Fruit fly (Drosophila melanogaster) whole organism, embryonic: Measurements from ENCODE around the gene NFAT.

Experiments
- B-H2 ChIP-seq: fragments of 200-800 bp; sonication (Bioruptor generic); optimal IDR thresholded peaks from 2 replicates; lab custom pipeline; 2018; ENCODE audit warnings: missing biosample characterization, mild to moderate bottlenecking, missing genetic modification characterization
- BEAF-32 ChIP-seq: fragments of 200-800 bp; sonication (Bioruptor generic); optimal IDR thresholded peaks from 3 replicates; lab custom pipeline; 2017; ENCODE audit warnings: missing biosample characterization, missing genetic modification characterization, mild to moderate bottlenecking, moderate library complexity, missing genetic modification reagents
- CG10366 ChIP-seq: fragments of 200-800 bp; sonication (Bioruptor generic); IDR thresholded peaks from 2 replicates; pipeline ENCODE4 v1.3.6; 2022; ENCODE audit warnings: missing biosample characterization, missing genetic modification characterization
- CG13287 ChIP-seq: fragments of 200-800 bp; sonication (Bioruptor generic); IDR thresholded peaks from 2 replicates; pipeline ENCODE4 v1.3.6; 2022; ENCODE audit warnings: missing biosample characterization, missing genetic modification characterization; ENCODE audit not compliant: partially characterized antibody
- CG14710 ChIP-seq: fragments of 200-800 bp; sonication (Bioruptor generic); optimal IDR thresholded peaks from 3 replicates; lab custom pipeline; 2019; ENCODE audit warnings: missing biosample characterization, mild to moderate bottlenecking, missing genetic modification characterization, moderate library complexity
- CG15479 ChIP-seq: fragments of 200-800 bp; sonication (Bioruptor generic); optimal IDR thresholded peaks from 3 replicates; lab custom pipeline; 2019; ENCODE audit warnings: missing biosample characterization, mild to moderate bottlenecking, missing genetic modification characterization, moderate library complexity
- CG1603 ChIP-seq: fragments of 200-800 bp; sonication (Bioruptor generic); optimal IDR thresholded peaks from 2 replicates; lab custom pipeline; 2019; ENCODE audit warnings: missing biosample characterization, mild to moderate bottlenecking, missing genetic modification characterization, moderate library complexity
- CG17361 ChIP-seq: fragments of 200-800 bp; sonication (Bioruptor generic); IDR thresholded peaks from 3 replicates; pipeline ENCODE4 v1.3.6; 2022; ENCODE audit warnings: missing biosample characterization, missing genetic modification characterization
- CG18262 ChIP-seq: fragments of 200-800 bp; optimal IDR thresholded peaks from 3 replicates; lab custom pipeline; 2019; ENCODE audit warnings: missing biosample characterization, mild to moderate bottlenecking, missing genetic modification characterization, moderate library complexity
- CG1832 ChIP-seq: fragments of 200-800 bp; sonication (Bioruptor generic); optimal IDR thresholded peaks from 2 replicates; lab custom pipeline; 2017; ENCODE audit warnings: missing biosample characterization, mild to moderate bottlenecking, missing genetic modification characterization, inconsistent platforms
- CG18599 ChIP-seq: fragments of 200-800 bp; sonication (Bioruptor generic); optimal IDR thresholded peaks from 3 replicates; lab custom pipeline; 2017; ENCODE audit warnings: missing biosample characterization, missing genetic modification characterization, mild to moderate bottlenecking, moderate library complexity, missing genetic modification reagents
- CG18764 ChIP-seq: fragments of 200-800 bp; sonication (Bioruptor generic); optimal IDR thresholded peaks from 3 replicates; lab custom pipeline; 2016; ENCODE audit warnings: missing biosample characterization, missing genetic modification characterization
- CG30403 ChIP-seq: fragments of 200-800 bp; sonication (Bioruptor generic); optimal IDR thresholded peaks from 3 replicates; lab custom pipeline; 2016; ENCODE audit warnings: missing biosample characterization, missing genetic modification characterization
- CG3163 ChIP-seq: fragments of 200-800 bp; sonication (Bioruptor generic); optimal IDR thresholded peaks from 3 replicates; lab custom pipeline; 2016; ENCODE audit warnings: missing biosample characterization, missing genetic modification characterization
- CG32772 ChIP-seq: fragments of 200-800 bp; sonication (Bioruptor generic); IDR thresholded peaks from 2 replicates; pipeline ENCODE4 v1.3.6; 2022; ENCODE audit warnings: missing biosample characterization, missing genetic modification characterization
- CG34224 ChIP-seq: fragments of 200-800 bp; sonication (Bioruptor generic); IDR thresholded peaks from 3 replicates; pipeline ENCODE4 v1.3.6; 2022; ENCODE audit warnings: missing biosample characterization, missing genetic modification characterization; ENCODE audit not compliant: partially characterized antibody
- CG6791 ChIP-seq: fragments of 200-800 bp; sonication (Bioruptor generic); IDR thresholded peaks from 3 replicates; pipeline ENCODE4 v1.3.6; 2022; ENCODE audit warnings: missing biosample characterization, missing genetic modification characterization; ENCODE audit not compliant: partially characterized antibody
- CG6854 ChIP-seq: fragments of 200-800 bp; sonication (Bioruptor generic); optimal IDR thresholded peaks from 3 replicates; lab custom pipeline; 2017; ENCODE audit warnings: missing biosample characterization, mild to moderate bottlenecking, missing genetic modification characterization
- CG8924 ChIP-seq: fragments of 200-800 bp; optimal IDR thresholded peaks from 3 replicates; lab custom pipeline; 2019; ENCODE audit warnings: missing biosample characterization, mild to moderate bottlenecking, missing genetic modification characterization, moderate library complexity
- CG9609 ChIP-seq: fragments of 200-800 bp; sonication (Bioruptor generic); optimal IDR thresholded peaks from 3 replicates; lab custom pipeline; 2016; ENCODE audit warnings: missing biosample characterization, missing genetic modification characterization
- Dll ChIP-seq: fragments of 200-800 bp; sonication (Bioruptor generic); IDR thresholded peaks from 4 replicates; pipeline ENCODE4 v1.3.6; 2022; ENCODE audit warnings: missing biosample characterization, missing genetic modification characterization; ENCODE audit not compliant: partially characterized antibody
- Dref ChIP-seq: fragments of 200-800 bp; sonication (Bioruptor generic); IDR thresholded peaks from 2 replicates; pipeline ENCODE4 v1.3.6; 2022; ENCODE audit warnings: missing biosample characterization, missing genetic modification characterization
- Ets97D ChIP-seq: fragments of 200-800 bp; sonication (Bioruptor generic); optimal IDR thresholded peaks from 3 replicates; lab custom pipeline; 2016; ENCODE audit warnings: missing biosample characterization, missing genetic modification characterization
- Hmr ChIP-seq: fragments of 200-800 bp; sonication (Bioruptor generic); optimal IDR thresholded peaks from 3 replicates; lab custom pipeline; 2017; ENCODE audit warnings: mild to moderate bottlenecking, missing biosample characterization, missing genetic modification reagents, missing genetic modification characterization
- Sin3A ChIP-seq: fragments of >200 bp; optimal IDR thresholded peaks from 2 replicates; lab custom pipeline; 2018
- YL-1 ChIP-seq: fragments of 200-800 bp; sonication (Bioruptor generic); optimal IDR thresholded peaks from 3 replicates; lab custom pipeline; 2017; ENCODE audit warnings: missing biosample characterization, mild to moderate bottlenecking, missing genetic modification characterization
- amos ChIP-seq: fragments of 200-800 bp; sonication (Bioruptor generic); IDR thresholded peaks from 2 replicates; pipeline ENCODE4 v1.3.6; 2022; ENCODE audit warnings: missing biosample characterization, missing genetic modification characterization; ENCODE audit not compliant: partially characterized antibody
- ato ChIP-seq: fragments of 200-800 bp; sonication (Bioruptor generic); IDR thresholded peaks from 2 replicates; pipeline ENCODE4 v1.3.6; 2022; ENCODE audit warnings: missing biosample characterization, missing genetic modification characterization; ENCODE audit not compliant: partially characterized antibody
- cad ChIP-seq: fragments of >200 bp; optimal IDR thresholded peaks from 2 replicates; lab custom pipeline; 2017; ENCODE audit warnings: missing biosample characterization, missing genetic modification characterization
- cg ChIP-seq: fragments of 200-800 bp; sonication (Bioruptor generic); optimal IDR thresholded peaks from 3 replicates; lab custom pipeline; 2019; ENCODE audit warnings: missing biosample characterization, mild to moderate bottlenecking, missing genetic modification characterization, moderate library complexity
- ci ChIP-seq: fragments of 200-800 bp; sonication (Bioruptor generic); IDR thresholded peaks from 3 replicates; pipeline ENCODE4 v1.3.6; 2022; ENCODE audit warnings: missing biosample characterization, missing genetic modification characterization
- hb ChIP-seq: fragments of 200-800 bp; sonication (Bioruptor generic); IDR thresholded peaks from 3 replicates; pipeline ENCODE4 v1.3.6; 2022; ENCODE audit warnings: missing biosample characterization, missing genetic modification characterization; ENCODE audit not compliant: partially characterized antibody
- kah ChIP-seq: fragments of 200-800 bp; sonication (Bioruptor generic); optimal IDR thresholded peaks from 2 replicates; lab custom pipeline; 2018; ENCODE audit warnings: missing biosample characterization, mild to moderate bottlenecking, missing genetic modification characterization
- knrl ChIP-seq: fragments of 200-800 bp; sonication (Bioruptor generic); IDR thresholded peaks from 3 replicates; pipeline ENCODE4 v1.3.6; 2022; ENCODE audit warnings: missing biosample characterization, missing genetic modification characterization; ENCODE audit not compliant: partially characterized antibody
- lilli ChIP-seq: fragments of 200-800 bp; sonication (Bioruptor generic); optimal IDR thresholded peaks from 3 replicates; lab custom pipeline; 2016; ENCODE audit warnings: missing biosample characterization, missing genetic modification characterization
- nmo ChIP-seq: fragments of 200-800 bp; sonication (Bioruptor generic); optimal IDR thresholded peaks from 2 replicates; lab custom pipeline; 2018; ENCODE audit warnings: missing biosample characterization, mild to moderate bottlenecking, missing genetic modification characterization, moderate library complexity
- nom ChIP-seq: fragments of 200-800 bp; sonication (Bioruptor generic); optimal IDR thresholded peaks from 2 replicates; lab custom pipeline; 2017; ENCODE audit warnings: missing biosample characterization, missing genetic modification characterization, mild to moderate bottlenecking, moderate library complexity, missing genetic modification reagents
- pzg ChIP-seq: fragments of 200-800 bp; sonication (Bioruptor generic); optimal IDR thresholded peaks from 3 replicates; lab custom pipeline; 2018; ENCODE audit warnings: missing biosample characterization, mild to moderate bottlenecking, missing genetic modification characterization, moderate library complexity
- row ChIP-seq: fragments of 200-800 bp; sonication (Bioruptor generic); IDR thresholded peaks from 3 replicates; pipeline ENCODE4 v1.3.6; 2022; ENCODE audit warnings: missing biosample characterization, missing genetic modification characterization
- schlank ChIP-seq: fragments of 200-800 bp; sonication (Bioruptor generic); optimal IDR thresholded peaks from 2 replicates; lab custom pipeline; 2018; ENCODE audit warnings: missing biosample characterization, mild to moderate bottlenecking, missing genetic modification characterization
- sd ChIP-seq: fragments of 200-800 bp; sonication (Bioruptor generic); optimal IDR thresholded peaks from 3 replicates; lab custom pipeline; 2018; ENCODE audit warnings: missing biosample characterization, mild to moderate bottlenecking, missing genetic modification characterization, moderate library complexity
- sr ChIP-seq: fragments of 200-800 bp; sonication (Bioruptor generic); IDR thresholded peaks from 3 replicates; pipeline ENCODE4 v1.3.6; 2022; ENCODE audit warnings: missing biosample characterization, missing genetic modification characterization
- stwl ChIP-seq: fragments of 200-800 bp; sonication (Bioruptor generic); optimal IDR thresholded peaks from 3 replicates; lab custom pipeline; 2018; ENCODE audit warnings: missing biosample characterization, mild to moderate bottlenecking, missing genetic modification characterization, moderate library complexity
- trem ChIP-seq: fragments of 200-800 bp; optimal IDR thresholded peaks from 3 replicates; lab custom pipeline; 2019; ENCODE audit warnings: missing biosample characterization, mild to moderate bottlenecking, missing genetic modification characterization, moderate library complexity
- trh ChIP-seq: fragments of 200-800 bp; sonication (Bioruptor generic); optimal IDR thresholded peaks from 2 replicates; lab custom pipeline; 2016; ENCODE audit warnings: missing biosample characterization, missing genetic modification characterization
- twi ChIP-seq: fragments of 200-800 bp; optimal IDR thresholded peaks from 2 replicates; lab custom pipeline; 2019; ENCODE audit warnings: missing biosample characterization, mild to moderate bottlenecking, missing genetic modification characterization, moderate library complexity
- unc-4 ChIP-seq: fragments of 200-800 bp; sonication (Bioruptor generic); IDR thresholded peaks from 2 replicates; pipeline ENCODE4 v1.3.6; 2022; ENCODE audit warnings: missing biosample characterization, missing genetic modification characterization; ENCODE audit not compliant: partially characterized antibody

NFAT gene

dm6 chrX:13624334-13625079, at the start of gene NFAT, which contains the start of gene CG2691 (continued):
- TF ChIP-seq ato (GFP tag; lab: Robert Waterston, UW): peak; percentile 23; the same call in 1 of the 2 replicates
- peak; percentile 74 for TF ChIP-seq BEAF-32 (GFP tag; lab: Kevin White, UChicago)
- peak; percentile 69; the same call in 1 of the 2 replicates for TF ChIP-seq amos (GFP tag; lab: Robert Waterston, UW)
- TF ChIP-seq schlank (tag; lab: Kevin White, UChicago): no peak
- no peak for TF ChIP-seq CG18262 (tag; lab: Kevin White, UChicago)
- peak; percentile 29 for TF ChIP-seq nom (GFP tag; lab: Kevin White, UChicago)
- peak; percentile 51 for TF ChIP-seq kah (GFP tag; lab: Kevin White, UChicago)
- peak; percentile 58 for TF ChIP-seq unc-4 (GFP tag; lab: Robert Waterston, UW)
- TF ChIP-seq knrl (GFP tag; lab: Robert Waterston, UW): peak; percentile 51; the same call in 2 of the 3 replicates
- 0 out of 3 replicates have a peak, but pooled peaks have one; percentile 11 for TF ChIP-seq ci (GFP tag; lab: Robert Waterston, UW)
- no peak for TF ChIP-seq CG9609 (GFP tag; lab: Kevin White, UChicago)
- no peak for TF ChIP-seq cad
- peak; percentile 81 for TF ChIP-seq CG6791 (GFP tag; lab: Robert Waterston, UW)
- TF ChIP-seq B-H2: no peak
- TF ChIP-seq nmo (GFP tag; lab: Kevin White, UChicago): peak; percentile 19
- peak; percentile 87 for TF ChIP-seq pzg (GFP tag; lab: Kevin White, UChicago)
- peak; percentile 69 for TF ChIP-seq CG15479 (GFP tag; lab: Kevin White, UChicago)
- peak; percentile 54 for TF ChIP-seq trem (tag; lab: Kevin White, UChicago)
- no peak for TF ChIP-seq CG10366 (GFP tag; lab: Robert Waterston, UW)
- TF ChIP-seq CG6854 (GFP tag; lab: Kevin White, UChicago): peak; percentile 40
- TF ChIP-seq CG13287 (GFP tag; lab: Robert Waterston, UW): peak; percentile 69
- no peak for TF ChIP-seq CG18764 (GFP tag; lab: Kevin White, UChicago)
- peak; percentile 14; the same call in 1 of the 3 replicates for TF ChIP-seq row
- peak; percentile 71; the same call in 2 of the 3 replicates for TF ChIP-seq CG34224 (GFP tag; lab: Robert Waterston, UW)
- TF ChIP-seq Hmr: peak; percentile 7
- peak; percentile 11 for TF ChIP-seq lilli (GFP tag; lab: Kevin White, UChicago)
- peak; percentile 5 for TF ChIP-seq twi (tag; lab: Kevin White, UChicago)
- 0 out of 3 replicates have a peak, but pooled peaks have one; percentile 40 for TF ChIP-seq sr (GFP tag; lab: Robert Waterston, UW)
- peak; percentile 99 for TF ChIP-seq sd (tag; lab: Kevin White, UChicago)
- peak; percentile 87 for TF ChIP-seq cg (GFP tag; lab: Kevin White, UChicago)
- peak; percentile 83 for TF ChIP-seq CG1832
- peak; percentile 87 for TF ChIP-seq CG8924 (tag; lab: Kevin White, UChicago)
- peak; percentile 38 for TF ChIP-seq CG1603
- peak; percentile 67 for TF ChIP-seq Sin3A
- TF ChIP-seq CG14710 (tag; lab: Kevin White, UChicago): peak; percentile 62
- peak; percentile 69; the same call in 2 of the 3 replicates for TF ChIP-seq hb
- no peak for TF ChIP-seq CG32772
- TF ChIP-seq YL-1 (GFP tag; lab: Kevin White, UChicago): peak; percentile 44
- peak; percentile 94 for TF ChIP-seq Dref (GFP tag; lab: Robert Waterston, UW)
- TF ChIP-seq Dll (GFP tag; lab: Robert Waterston, UW): peak; percentile 66; the same call in 3 of the 4 replicates
- TF ChIP-seq CG30403 (GFP tag; lab: Kevin White, UChicago): peak; percentile 6
- peak; percentile 46 for TF ChIP-seq stwl (tag; lab: Kevin White, UChicago)
- no peak for TF ChIP-seq trh (GFP tag; lab: Kevin White, UChicago)
- TF ChIP-seq CG18599 (GFP tag; lab: Kevin White, UChicago): no peak
- peak; percentile 41 for TF ChIP-seq Ets97D (GFP tag; lab: Kevin White, UChicago)
- peak; percentile 40 for TF ChIP-seq CG3163 (GFP tag; lab: Kevin White, UChicago)
- TF ChIP-seq CG17361 (GFP tag; lab: Robert Waterston, UW): 0 out of 3 replicates have a peak, but pooled peaks have one; percentile 22
